Worm (Caenorhabditis elegans) whole organism, L4/young adult: ENCODE measurements around the gene srt-35.

ENCODE experiments used
- dao-5 ChIP-seq: sonication (generic microtip); optimal IDR thresholded peaks from 2 replicates; lab custom pipeline; 2016; ENCODE audit warnings: missing genotype, missing genetic modification characterization, moderate library complexity, missing compliant biosample characterization
- him-1 ChIP-seq: sonication (generic microtip); optimal IDR thresholded peaks from 2 replicates; lab custom pipeline; 2016; ENCODE audit warnings: missing genotype, missing genetic modification reagents, missing genetic modification characterization, missing compliant biosample characterization

ce11 chrV:4261385-4261784, 3.0 kb downstream of the srt-35 start:
- TF ChIP-seq him-1, result no peak
- no peak for TF ChIP-seq dao-5
